Fruit fly (Drosophila melanogaster): ENCODE data around the gene Galk.

Galk gene

DNA sequence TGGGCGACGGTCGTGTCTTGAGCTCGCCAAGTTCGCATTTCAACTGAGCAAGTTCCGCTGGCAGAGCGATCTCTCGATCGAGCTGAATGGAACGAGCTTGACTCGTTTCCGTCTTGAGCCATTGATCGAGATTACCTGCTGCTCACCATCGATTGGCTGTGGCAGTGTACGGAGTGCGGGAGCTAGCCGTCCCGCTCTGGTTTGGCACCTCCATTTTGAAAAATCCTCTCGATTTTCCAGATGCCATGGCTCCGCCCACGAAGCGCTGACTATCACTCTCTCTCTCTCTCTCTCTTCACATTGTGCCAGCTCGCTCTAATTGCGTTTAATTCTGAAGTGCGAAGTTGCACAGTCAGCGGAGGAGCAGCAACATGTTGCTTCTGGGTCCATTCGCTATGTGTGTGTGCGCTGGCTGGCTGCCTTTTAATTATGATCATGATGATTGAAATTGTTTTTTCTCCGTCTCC, 33.3 kb upstream of the Galk start, which contains the start of gene Doc2 (continued):
- no peak for TF ChIP-seq oc (tag; optimal IDR thresholded peaks at IDR 0.05)
- TF ChIP-seq CG12219 (GFP tag; optimal IDR thresholded peaks at IDR 0.05), result no peak
- TF ChIP-seq E2f1 (GFP tag; IDR thresholded peaks at IDR 0.05), result no peak
- no peak for TF ChIP-seq CG10209 (GFP tag; optimal IDR thresholded peaks at IDR 0.05)
- no peak for TF ChIP-seq toy (GFP tag; IDR thresholded peaks at IDR 0.05)
- no peak for TF ChIP-seq Doc3 (GFP tag; IDR thresholded peaks at IDR 0.05; ENCODE audit: partially characterized antibody)
- no peak for TF ChIP-seq CG11247 (GFP tag; IDR thresholded peaks at IDR 0.05)
- no peak for TF ChIP-seq HLH54F (GFP tag; optimal IDR thresholded peaks at IDR 0.05)
- TF ChIP-seq CG4328 (GFP tag; optimal IDR thresholded peaks at IDR 0.05), result no peak
- peak; percentile 17 for TF ChIP-seq grn (GFP tag; optimal IDR thresholded peaks at IDR 0.05)
- no peak for TF ChIP-seq CG13296 (GFP tag; optimal IDR thresholded peaks at IDR 0.05)
- TF ChIP-seq ato (GFP tag; IDR thresholded peaks at IDR 0.05; ENCODE audit: partially characterized antibody), result no peak
- TF ChIP-seq Ssrp (tag; optimal IDR thresholded peaks at IDR 0.05), result no peak
- no peak for TF ChIP-seq ap (GFP tag; IDR thresholded peaks at IDR 0.05)
- TF ChIP-seq Camta (GFP tag; optimal IDR thresholded peaks at IDR 0.05), result no peak
- TF ChIP-seq CG6854 (GFP tag; optimal IDR thresholded peaks at IDR 0.05), result no peak
- no peak for TF ChIP-seq pzg (GFP tag; optimal IDR thresholded peaks at IDR 0.05)
- peak; percentile 99 for TF ChIP-seq Nf-YB (GFP tag; optimal IDR thresholded peaks at IDR 0.05)
- 0 out of 3 replicates have a peak, but pooled peaks have one; percentile 18 for TF ChIP-seq gce (GFP tag; IDR thresholded peaks at IDR 0.05)
- no peak for TF ChIP-seq CG9437 (GFP tag; optimal IDR thresholded peaks at IDR 0.05)
- no peak for TF ChIP-seq ftz-f1 (GFP tag; optimal IDR thresholded peaks at IDR 0.05)
- TF ChIP-seq HmgD (GFP tag; optimal IDR thresholded peaks at IDR 0.05), result peak; percentile 37
- TF ChIP-seq Six4 (GFP tag; optimal IDR thresholded peaks at IDR 0.05), result no peak
- TF ChIP-seq Elba2 (GFP tag; optimal IDR thresholded peaks at IDR 0.05), result no peak
- no peak for TF ChIP-seq CG30403 (GFP tag; optimal IDR thresholded peaks at IDR 0.05)
- TF ChIP-seq Fer1 (GFP tag; optimal IDR thresholded peaks at IDR 0.05), result no peak
- no peak for TF ChIP-seq tna (GFP tag; IDR thresholded peaks at IDR 0.05; ENCODE audit: partially characterized antibody)
- TF ChIP-seq CG10321 (GFP tag; IDR thresholded peaks at IDR 0.05), result peak; percentile 97
- TF ChIP-seq CG11398 (GFP tag; optimal IDR thresholded peaks at IDR 0.05), result no peak
- no peak for TF ChIP-seq Bdp1 (GFP tag; optimal IDR thresholded peaks at IDR 0.05)
- no peak for TF ChIP-seq dimm (GFP tag; IDR thresholded peaks at IDR 0.05)
- 0 out of 3 replicates have a peak, but pooled peaks have one; percentile 14 for TF ChIP-seq vnd (GFP tag; IDR thresholded peaks at IDR 0.05; ENCODE audit: partially characterized antibody)
- peak; percentile 68 for TF ChIP-seq kni (GFP tag; optimal IDR thresholded peaks at IDR 0.05)
- no peak for TF ChIP-seq eve (GFP tag; optimal IDR thresholded peaks at IDR 0.05)
- peak; percentile 80 for TF ChIP-seq CG8478 (optimal IDR thresholded peaks at IDR 0.05)
- TF ChIP-seq nom (GFP tag; optimal IDR thresholded peaks at IDR 0.05), result no peak
- TF ChIP-seq Opbp (GFP tag; IDR thresholded peaks at IDR 0.05; ENCODE audit: partially characterized antibody), result peak; percentile 43; the same call in 1 of the 3 replicates
- TF ChIP-seq CG9817 (tag; optimal IDR thresholded peaks at IDR 0.05), result no peak
- TF ChIP-seq CG10267 (tag; optimal IDR thresholded peaks at IDR 0.05), result no peak
- no peak for TF ChIP-seq Myb (GFP tag; optimal IDR thresholded peaks at IDR 0.05)
- TF ChIP-seq en (GFP tag; optimal IDR thresholded peaks at IDR 0.05), result no peak
- TF ChIP-seq CG8290 (GFP tag; optimal IDR thresholded peaks at IDR 0.05), result no peak
- TF ChIP-seq CG8290 (tag; optimal IDR thresholded peaks at IDR 0.05), result no peak
- peak in 1 of 2 experiments; percentile 38 for TF ChIP-seq tll (GFP tag; optimal IDR thresholded peaks at IDR 0.05)
- TF ChIP-seq wor (GFP tag; IDR thresholded peaks at IDR 0.05), result no peak
- TF ChIP-seq zen (tag; optimal IDR thresholded peaks at IDR 0.05), result peak; percentile 81
- no peak for TF ChIP-seq D (optimal IDR thresholded peaks at IDR 0.05)
- TF ChIP-seq D (GFP tag; optimal IDR thresholded peaks at IDR 0.05), result no peak
- TF ChIP-seq gcm (GFP tag; optimal IDR thresholded peaks at IDR 0.05), result no peak
- no peak for TF ChIP-seq psq (GFP tag; optimal IDR thresholded peaks at IDR 0.05)
- no peak for TF ChIP-seq CG12942 (GFP tag; optimal IDR thresholded peaks at IDR 0.05)
- no peak for TF ChIP-seq CG10366 (GFP tag; IDR thresholded peaks at IDR 0.05)
